Fruit fly (Drosophila melanogaster) whole organism, embryonic: ENCODE measurements around the gene spn-B.
A peak's percentile ranks its signal among the peaks of the same experiment; 100 is the strongest.

Experiments used
- Atf6 ChIP-seq: fragments of 200-800 bp; sonication (Bioruptor generic); IDR thresholded peaks from 2 replicates; pipeline ENCODE4 v1.3.6; 2022; ENCODE audit warnings: missing biosample characterization, missing genetic modification characterization
- Bteb2 ChIP-seq: fragments of 200-800 bp; sonication (Bioruptor generic); optimal IDR thresholded peaks from 2 replicates; lab custom pipeline; 2016; ENCODE audit warnings: missing biosample characterization, missing genetic modification characterization
- CG12155 ChIP-seq: fragments of 200-800 bp; sonication (Bioruptor generic); optimal IDR thresholded peaks from 3 replicates; lab custom pipeline; 2016; ENCODE audit warnings: missing biosample characterization, missing genetic modification characterization
- CG13296 ChIP-seq: fragments of 200-800 bp; sonication (Bioruptor generic); optimal IDR thresholded peaks from 3 replicates; lab custom pipeline; 2018; ENCODE audit warnings: missing biosample characterization, mild to moderate bottlenecking, missing genetic modification characterization
- CG14441 ChIP-seq: fragments of 200-800 bp; sonication (Bioruptor generic); IDR thresholded peaks from 2 replicates; pipeline ENCODE4 v1.3.6; 2022; ENCODE audit warnings: missing biosample characterization, missing genetic modification characterization
- CG14860 ChIP-seq: fragments of 200-800 bp; sonication (Bioruptor generic); IDR thresholded peaks from 3 replicates; pipeline ENCODE4 v1.3.6; 2022; ENCODE audit warnings: missing biosample characterization, missing genetic modification characterization; ENCODE audit not compliant: partially characterized antibody
- CG14965 ChIP-seq: fragments of 200-800 bp; sonication (Bioruptor generic); optimal IDR thresholded peaks from 2 replicates; lab custom pipeline; 2016; ENCODE audit warnings: missing biosample characterization, missing genetic modification characterization, borderline replicate concordance
- CG15269 ChIP-seq: fragments of 200-800 bp; sonication (Bioruptor generic); optimal IDR thresholded peaks from 2 replicates; lab custom pipeline; 2018; ENCODE audit warnings: missing biosample characterization, mild to moderate bottlenecking, missing genetic modification characterization, moderate library complexity
- CG17186 ChIP-seq: fragments of 200-800 bp; sonication (Bioruptor generic); optimal IDR thresholded peaks from 3 replicates; lab custom pipeline; 2017; ENCODE audit warnings: missing biosample characterization, missing genetic modification reagents, missing genetic modification characterization
- CG17361 ChIP-seq: fragments of 200-800 bp; sonication (Bioruptor generic); IDR thresholded peaks from 3 replicates; pipeline ENCODE4 v1.3.6; 2022; ENCODE audit warnings: missing biosample characterization, missing genetic modification characterization
- CG17612 ChIP-seq: fragments of 200-800 bp; sonication (Bioruptor generic); IDR thresholded peaks from 2 replicates; pipeline ENCODE4 v1.3.6; 2022; ENCODE audit warnings: missing biosample characterization, missing genetic modification characterization
- CG1792 ChIP-seq: fragments of 200-800 bp; sonication (Bioruptor generic); optimal IDR thresholded peaks from 2 replicates; lab custom pipeline; 2016; ENCODE audit warnings: missing biosample characterization, missing genetic modification characterization
- CG18619 ChIP-seq: fragments of 200-800 bp; sonication (Bioruptor generic); optimal IDR thresholded peaks from 3 replicates; lab custom pipeline; 2017; ENCODE audit warnings: missing biosample characterization, mild to moderate bottlenecking, missing genetic modification characterization
- CG31365 ChIP-seq: fragments of 200-800 bp; sonication (Bioruptor generic); optimal IDR thresholded peaks from 2 replicates; lab custom pipeline; 2018; ENCODE audit warnings: missing biosample characterization, mild to moderate bottlenecking, missing genetic modification characterization
- CG33557 ChIP-seq: fragments of 200-800 bp; sonication (Bioruptor generic); optimal IDR thresholded peaks from 2 replicates; lab custom pipeline; 2019; ENCODE audit warnings: missing biosample characterization, mild to moderate bottlenecking, missing genetic modification characterization, moderate library complexity
- CG3995 ChIP-seq: fragments of 200-800 bp; sonication (Bioruptor generic); optimal IDR thresholded peaks from 3 replicates; lab custom pipeline; 2016; ENCODE audit warnings: missing biosample characterization, missing genetic modification characterization
- CG4730 ChIP-seq: fragments of 200-800 bp; sonication (Bioruptor generic); IDR thresholded peaks from 2 replicates; pipeline ENCODE4 v1.3.6; 2022; ENCODE audit warnings: missing biosample characterization, missing genetic modification characterization
- CG4854 ChIP-seq: fragments of 200-800 bp; sonication (Bioruptor generic); optimal IDR thresholded peaks from 2 replicates; lab custom pipeline; 2016; ENCODE audit warnings: missing biosample characterization, missing genetic modification characterization, inconsistent platforms
- CG5180 ChIP-seq: fragments of 200-800 bp; sonication (Bioruptor generic); optimal IDR thresholded peaks from 3 replicates; lab custom pipeline; 2017; ENCODE audit warnings: missing biosample characterization, missing genetic modification characterization, mild to moderate bottlenecking, moderate library complexity, missing genetic modification reagents
- CG7987 ChIP-seq: fragments of 200-800 bp; sonication (Bioruptor generic); optimal IDR thresholded peaks from 2 replicates; lab custom pipeline; 2018; ENCODE audit warnings: missing biosample characterization, mild to moderate bottlenecking, missing genetic modification characterization, moderate library complexity
- CG9817 ChIP-seq: fragments of 200-800 bp; sonication (Bioruptor generic); optimal IDR thresholded peaks from 2 replicates; lab custom pipeline; 2018; ENCODE audit warnings: missing biosample characterization, mild to moderate bottlenecking, missing genetic modification characterization, moderate library complexity
- D19A ChIP-seq: fragments of 200-800 bp; optimal IDR thresholded peaks from 3 replicates; lab custom pipeline; 2019; ENCODE audit warnings: missing biosample characterization, mild to moderate bottlenecking, missing genetic modification characterization, moderate library complexity
- Gug ChIP-seq: fragments of 200-800 bp; sonication (Bioruptor generic); IDR thresholded peaks from 4 replicates; pipeline ENCODE4 v1.3.6; 2022; ENCODE audit warnings: missing biosample characterization, missing genetic modification characterization
- H15 ChIP-seq: fragments of 200-800 bp; sonication (Bioruptor generic); IDR thresholded peaks from 3 replicates; pipeline ENCODE4 v1.3.6; 2022; ENCODE audit warnings: missing biosample characterization, missing genetic modification characterization
- H2.0 ChIP-seq: fragments of 200-800 bp; sonication (Bioruptor generic); IDR thresholded peaks from 2 replicates; pipeline ENCODE4 v1.3.6; 2022; ENCODE audit warnings: missing biosample characterization, missing genetic modification characterization
- Hey ChIP-seq: fragments of 200-800 bp; sonication (Bioruptor generic); optimal IDR thresholded peaks from 3 replicates; lab custom pipeline; 2018; ENCODE audit warnings: missing biosample characterization, mild to moderate bottlenecking, missing genetic modification characterization
- Jarid2 ChIP-seq: fragments of 200-800 bp; sonication (Bioruptor generic); optimal IDR thresholded peaks from 3 replicates; lab custom pipeline; 2017; ENCODE audit warnings: mild to moderate bottlenecking, missing biosample characterization, missing genetic modification reagents, missing genetic modification characterization
- Lim3 ChIP-seq: fragments of 200-800 bp; sonication (Bioruptor generic); IDR thresholded peaks from 2 replicates; pipeline ENCODE4 v1.3.6; 2022; ENCODE audit warnings: missing biosample characterization, missing genetic modification characterization
- Mes4 ChIP-seq: fragments of 200-800 bp; sonication (Bioruptor generic); optimal IDR thresholded peaks from 2 replicates; lab custom pipeline; 2016; ENCODE audit warnings: missing biosample characterization, missing genetic modification characterization
- Side ChIP-seq: fragments of 200-800 bp; sonication (Bioruptor generic); optimal IDR thresholded peaks from 2 replicates; lab custom pipeline; 2016; ENCODE audit warnings: missing biosample characterization, missing genetic modification characterization
- ash1 ChIP-seq: fragments of 200-800 bp; sonication (Bioruptor generic); optimal IDR thresholded peaks from 2 replicates; lab custom pipeline; 2018; ENCODE audit warnings: missing biosample characterization, mild to moderate bottlenecking, missing genetic modification characterization
- ato ChIP-seq: fragments of 200-800 bp; sonication (Bioruptor generic); IDR thresholded peaks from 2 replicates; pipeline ENCODE4 v1.3.6; 2022; ENCODE audit warnings: missing biosample characterization, missing genetic modification characterization; ENCODE audit not compliant: partially characterized antibody
- dati ChIP-seq: fragments of 200-800 bp; sonication (Bioruptor generic); IDR thresholded peaks from 2 replicates; pipeline ENCODE4 v1.3.6; 2022; ENCODE audit warnings: missing biosample characterization, missing genetic modification characterization
- disco-r ChIP-seq: fragments of 200-800 bp; sonication (Bioruptor generic); optimal IDR thresholded peaks from 2 replicates; lab custom pipeline; 2016; ENCODE audit warnings: missing biosample characterization, missing genetic modification characterization
- dmrt11E ChIP-seq: fragments of 200-800 bp; sonication (Bioruptor generic); optimal IDR thresholded peaks from 3 replicates; lab custom pipeline; 2018; ENCODE audit warnings: missing biosample characterization, mild to moderate bottlenecking, missing genetic modification characterization, moderate library complexity
- en ChIP-seq: fragments of 200-800 bp; sonication (Bioruptor generic); optimal IDR thresholded peaks from 2 replicates; lab custom pipeline; 2016; ENCODE audit warnings: missing biosample characterization, missing genetic modification characterization
- esg ChIP-seq: fragments of 200-800 bp; sonication (Bioruptor generic); conservative IDR thresholded peaks from 2 replicates; pipeline ENCODE4 v1.3.6; 2022; ENCODE audit warnings: missing biosample characterization, missing genetic modification characterization
- gcm ChIP-seq: fragments of 200-800 bp; sonication (Bioruptor generic); optimal IDR thresholded peaks from 2 replicates; lab custom pipeline; 2019; ENCODE audit warnings: missing biosample characterization, mild to moderate bottlenecking, missing genetic modification characterization, moderate library complexity
- hth ChIP-seq: fragments of >200 bp; optimal IDR thresholded peaks from 2 replicates; lab custom pipeline; 2017; ENCODE audit warnings: inconsistent platforms
- jumu ChIP-seq: fragments of 200-800 bp; sonication (Bioruptor generic); optimal IDR thresholded peaks from 3 replicates; lab custom pipeline; 2016; ENCODE audit warnings: missing biosample characterization, missing genetic modification characterization
- maf-S ChIP-seq: fragments of 200-800 bp; sonication (Bioruptor generic); optimal IDR thresholded peaks from 2 replicates; lab custom pipeline; 2016; ENCODE audit warnings: missing biosample characterization, missing genetic modification characterization
- org-1 ChIP-seq: fragments of 200-800 bp; sonication (Bioruptor generic); optimal IDR thresholded peaks from 2 replicates; lab custom pipeline; 2017; ENCODE audit warnings: missing biosample characterization, missing genetic modification characterization
- peb ChIP-seq: fragments of 200-800 bp; sonication (Bioruptor generic); IDR thresholded peaks from 2 replicates; pipeline ENCODE4 v1.3.6; 2022; ENCODE audit warnings: missing biosample characterization, missing genetic modification characterization
- pros ChIP-seq: fragments of 200-800 bp; sonication (Bioruptor generic); optimal IDR thresholded peaks from 3 replicates; lab custom pipeline; 2019; ENCODE audit warnings: missing biosample characterization, mild to moderate bottlenecking, missing genetic modification characterization, moderate library complexity
- ro ChIP-seq: fragments of 200-800 bp; sonication (Bioruptor generic); IDR thresholded peaks from 2 replicates; pipeline ENCODE4 v1.3.6; 2022; ENCODE audit warnings: missing biosample characterization, missing genetic modification characterization
- sqz ChIP-seq: fragments of 200-800 bp; sonication (Bioruptor generic); optimal IDR thresholded peaks from 3 replicates; lab custom pipeline; 2018; ENCODE audit warnings: missing biosample characterization, mild to moderate bottlenecking, missing genetic modification characterization
- sug ChIP-seq: fragments of 200-800 bp; optimal IDR thresholded peaks from 2 replicates; lab custom pipeline; 2019; ENCODE audit warnings: missing biosample characterization, mild to moderate bottlenecking, missing genetic modification characterization, moderate library complexity
- tna ChIP-seq: fragments of 200-800 bp; sonication (Bioruptor generic); IDR thresholded peaks from 2 replicates; pipeline ENCODE4 v1.3.6; 2022; ENCODE audit warnings: missing biosample characterization, missing genetic modification characterization; ENCODE audit not compliant: partially characterized antibody
- trh ChIP-seq: fragments of 200-800 bp; sonication (Bioruptor generic); optimal IDR thresholded peaks from 2 replicates; lab custom pipeline; 2016; ENCODE audit warnings: missing biosample characterization, missing genetic modification characterization
- vnd ChIP-seq: fragments of 200-800 bp; sonication (Bioruptor generic); IDR thresholded peaks from 3 replicates; pipeline ENCODE4 v1.3.6; 2022; ENCODE audit warnings: missing biosample characterization, missing genetic modification characterization; ENCODE audit not compliant: partially characterized antibody
- wek ChIP-seq: fragments of 200-800 bp; sonication (Bioruptor generic); optimal IDR thresholded peaks from 3 replicates; lab custom pipeline; 2018; ENCODE audit warnings: missing biosample characterization, mild to moderate bottlenecking, missing genetic modification characterization, moderate library complexity
- wor ChIP-seq: fragments of 200-800 bp; sonication (Bioruptor generic); IDR thresholded peaks from 2 replicates; pipeline ENCODE4 v1.3.6; 2022; ENCODE audit warnings: missing biosample characterization, missing genetic modification characterization

Gene spn-B

DNA sequence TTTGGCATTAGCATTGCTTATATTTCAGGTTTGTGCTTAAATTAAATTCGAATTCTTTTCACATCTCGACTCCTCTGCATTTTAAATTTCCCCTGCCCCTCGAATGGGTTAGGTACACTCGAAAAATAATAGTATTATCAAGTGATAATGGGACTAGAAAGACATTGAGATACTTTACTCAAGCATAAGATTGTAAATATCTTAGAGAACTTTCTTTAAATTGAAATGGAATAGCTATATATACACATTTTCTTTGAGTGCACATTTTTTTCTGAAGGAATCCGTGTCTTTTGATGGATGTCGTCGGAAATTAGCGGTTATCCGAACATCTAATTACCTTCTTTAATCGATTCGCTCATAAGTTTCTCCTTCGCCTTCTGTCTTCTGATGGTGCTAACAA lies 16.8 kb upstream of the spn-B start (continued):
- TF ChIP-seq CG13296 (GFP tag; lab: Kevin White, UChicago) = no peak
- 0 out of 2 replicates have a peak, but pooled peaks have one; percentile 23 for TF ChIP-seq CG14441 (GFP tag; lab: Robert Waterston, UW)
- TF ChIP-seq Side = no peak
- no peak for TF ChIP-seq tna (GFP tag; lab: Robert Waterston, UW)
- TF ChIP-seq esg (GFP tag; lab: Robert Waterston, UW) = peak; percentile 49
- no peak for TF ChIP-seq maf-S (GFP tag; lab: Kevin White, UChicago)
- TF ChIP-seq D19A (tag; lab: Kevin White, UChicago) = no peak
- TF ChIP-seq gcm (GFP tag; lab: Kevin White, UChicago) = no peak
- no peak for TF ChIP-seq CG1792 (GFP tag; lab: Kevin White, UChicago)
- TF ChIP-seq sqz (GFP tag; lab: Kevin White, UChicago) = no peak
- TF ChIP-seq CG5180 = no peak
- TF ChIP-seq Mes4 (GFP tag; lab: Kevin White, UChicago) = no peak
- no peak for TF ChIP-seq ro (GFP tag; lab: Robert Waterston, UW)
- TF ChIP-seq ato (GFP tag; lab: Robert Waterston, UW) = no peak
- TF ChIP-seq CG17361 = peak; percentile 30; the same call in 1 of the 3 replicates
- TF ChIP-seq pros (GFP tag; lab: Kevin White, UChicago) = no peak
- no peak for TF ChIP-seq Atf6 (GFP tag; lab: Robert Waterston, UW)
- no peak for TF ChIP-seq wor (GFP tag; lab: Robert Waterston, UW)
- no peak for TF ChIP-seq Jarid2 (GFP tag; lab: Kevin White, UChicago)
- no peak for TF ChIP-seq CG14965 (GFP tag; lab: Kevin White, UChicago)
- no peak for TF ChIP-seq Hey
- TF ChIP-seq wek (GFP tag; lab: Kevin White, UChicago) = no peak
- no peak for TF ChIP-seq sug (tag; lab: Kevin White, UChicago)
- TF ChIP-seq CG31365 (tag; lab: Kevin White, UChicago) = no peak
- no peak for TF ChIP-seq CG14860 (GFP tag; lab: Robert Waterston, UW)
- TF ChIP-seq peb (GFP tag; lab: Robert Waterston, UW) = no peak
- no peak for TF ChIP-seq ash1 (GFP tag; lab: Kevin White, UChicago)
- TF ChIP-seq org-1 = no peak
- TF ChIP-seq Bteb2 (GFP tag; lab: Kevin White, UChicago) = no peak
- TF ChIP-seq dmrt11E (tag; lab: Kevin White, UChicago) = peak; percentile 16
- no peak for TF ChIP-seq CG15269 (tag; lab: Kevin White, UChicago)
- TF ChIP-seq CG17612 = no peak
- peak; percentile 16 for TF ChIP-seq en
- no peak for TF ChIP-seq Gug (GFP tag; lab: Robert Waterston, UW)
- no peak for TF ChIP-seq H15
- TF ChIP-seq dati (GFP tag; lab: Robert Waterston, UW) = no peak
- TF ChIP-seq jumu (GFP tag; lab: Kevin White, UChicago) = peak; percentile 5
- no peak for TF ChIP-seq vnd
- no peak for TF ChIP-seq CG9817 (tag; lab: Kevin White, UChicago)
- TF ChIP-seq CG4730 (GFP tag; lab: Robert Waterston, UW) = 0 out of 2 replicates have a peak, but pooled peaks have one; percentile 15
- TF ChIP-seq H2.0 (GFP tag; lab: Robert Waterston, UW) = no peak
- TF ChIP-seq trh = no peak
- no peak for TF ChIP-seq Lim3 (GFP tag; lab: Robert Waterston, UW)
- TF ChIP-seq CG4854 (GFP tag; lab: Kevin White, UChicago) = no peak
- no peak for TF ChIP-seq CG12155
- no peak for TF ChIP-seq CG17186 (GFP tag; lab: Kevin White, UChicago)
- no peak for TF ChIP-seq CG7987
- no peak for TF ChIP-seq disco-r (GFP tag; lab: Kevin White, UChicago)
- no peak for TF ChIP-seq CG33557 (GFP tag; lab: Kevin White, UChicago)
- TF ChIP-seq hth (lab: Kevin White, UChicago) = no peak
- no peak for TF ChIP-seq CG3995 (GFP tag; lab: Kevin White, UChicago)
- no peak for TF ChIP-seq CG18619 (GFP tag; lab: Kevin White, UChicago)
